Worm (Caenorhabditis elegans): ENCODE results near the gene hst-2.

ce11 chrX:11245056-11245455 lies 38.1 kb upstream of the hst-2 start:
- no peak for TF ChIP-seq unc-86 (tag; optimal IDR thresholded peaks at IDR 0.05)
- TF ChIP-seq tbx-2 (tag; optimal IDR thresholded peaks at IDR 0.05), result no peak
- no peak for TF ChIP-seq eyg-1 (tag; optimal IDR thresholded peaks at IDR 0.05)
- no peak for TF ChIP-seq syd-9 (tag; optimal IDR thresholded peaks at IDR 0.05)
- TF ChIP-seq madf-2 (tag; optimal IDR thresholded peaks at IDR 0.05), result no peak
- no peak for TF ChIP-seq ref-2 (tag; optimal IDR thresholded peaks at IDR 0.05)
- TF ChIP-seq ztf-16 (tag; optimal IDR thresholded peaks at IDR 0.05), result no peak
- no peak for TF ChIP-seq rnt-1 (tag; optimal IDR thresholded peaks at IDR 0.05)

Measured in whole organism, late embryonic.